Fruit fly (Drosophila melanogaster): ENCODE data around the gene Reps.

Reps gene

dm6 chr2L:11065932-11066823 lies 40.3 kb downstream of the Reps start (continued):
- TF ChIP-seq Hsf (GFP tag; optimal IDR thresholded peaks at IDR 0.05) = peak; percentile 34
- TF ChIP-seq CG1602 (GFP tag; optimal IDR thresholded peaks at IDR 0.05) = no peak
- no peak for TF ChIP-seq lbe (GFP tag; optimal IDR thresholded peaks at IDR 0.05)
- TF ChIP-seq Nf-YB (GFP tag; optimal IDR thresholded peaks at IDR 0.05) = no peak
- TF ChIP-seq CG14441 (GFP tag; IDR thresholded peaks at IDR 0.05) = no peak
- TF ChIP-seq sob (GFP tag; IDR thresholded peaks at IDR 0.05) = no peak
- no peak for TF ChIP-seq Abd-B (GFP tag; optimal IDR thresholded peaks at IDR 0.05)
- no peak for TF ChIP-seq Sox100B (GFP tag; optimal IDR thresholded peaks at IDR 0.05)
- no peak for TF ChIP-seq da (GFP tag; optimal IDR thresholded peaks at IDR 0.05)
- no peak for TF ChIP-seq CG3838 (GFP tag; optimal IDR thresholded peaks at IDR 0.05)
- TF ChIP-seq Lim3 (GFP tag; IDR thresholded peaks at IDR 0.05) = no peak
- TF ChIP-seq tin (GFP tag; optimal IDR thresholded peaks at IDR 0.05) = no peak
- no peak for TF ChIP-seq CG6813 (GFP tag; optimal IDR thresholded peaks at IDR 0.05)
- no peak for TF ChIP-seq CG5245 (GFP tag; optimal IDR thresholded peaks at IDR 0.05)
- TF ChIP-seq CG15073 (GFP tag; optimal IDR thresholded peaks at IDR 0.05) = no peak
- no peak for TF ChIP-seq onecut (GFP tag; IDR thresholded peaks at IDR 0.05)
- no peak for TF ChIP-seq bab2 (GFP tag; optimal IDR thresholded peaks at IDR 0.05)
- TF ChIP-seq CG9727 (GFP tag; optimal IDR thresholded peaks at IDR 0.05) = no peak
- TF ChIP-seq Trl (optimal IDR thresholded peaks at IDR 0.05) = no peak
- TF ChIP-seq Trl (GFP tag; optimal IDR thresholded peaks at IDR 0.05) = no peak
- no peak for TF ChIP-seq CG12299 (tag; optimal IDR thresholded peaks at IDR 0.05)
- no peak for TF ChIP-seq chif (GFP tag; optimal IDR thresholded peaks at IDR 0.05)
- TF ChIP-seq CG17912 (GFP tag; optimal IDR thresholded peaks at IDR 0.05) = no peak
- TF ChIP-seq zen2 (GFP tag; IDR thresholded peaks at IDR 0.05; ENCODE audit: partially characterized antibody) = no peak
- TF ChIP-seq wor (GFP tag; IDR thresholded peaks at IDR 0.05) = no peak
- no peak for TF ChIP-seq Bgb (GFP tag; IDR thresholded peaks at IDR 0.05; ENCODE audit: partially characterized antibody)
- peak; percentile 15 for TF ChIP-seq CG13424 (tag; optimal IDR thresholded peaks at IDR 0.05)
- peak; percentile 21 for TF ChIP-seq bcd (GFP tag; optimal IDR thresholded peaks at IDR 0.05)
- peak; percentile 39 for TF ChIP-seq tio (GFP tag; optimal IDR thresholded peaks at IDR 0.05)
- TF ChIP-seq Oli (tag; optimal IDR thresholded peaks at IDR 0.05) = peak; percentile 13
- TF ChIP-seq CG3065 (GFP tag; optimal IDR thresholded peaks at IDR 0.05) = no peak
- no peak for TF ChIP-seq gsb (GFP tag; IDR thresholded peaks at IDR 0.05)
- no peak for TF ChIP-seq C15 (GFP tag; IDR thresholded peaks at IDR 0.05)
- no peak for TF ChIP-seq Antp (GFP tag; optimal IDR thresholded peaks at IDR 0.05)
- no peak for TF ChIP-seq CG31441 (GFP tag; IDR thresholded peaks at IDR 0.05)
- no peak for TF ChIP-seq ranshi (GFP tag; IDR thresholded peaks at IDR 0.05)
- no peak for TF ChIP-seq CG14710 (tag; optimal IDR thresholded peaks at IDR 0.05)
- no peak for TF ChIP-seq CG9437 (GFP tag; optimal IDR thresholded peaks at IDR 0.05)
- TF ChIP-seq CG8478 (optimal IDR thresholded peaks at IDR 0.05) = no peak
- TF ChIP-seq Bdp1 (GFP tag; optimal IDR thresholded peaks at IDR 0.05) = no peak
- TF ChIP-seq Scr (GFP tag; IDR thresholded peaks at IDR 0.05; ENCODE audit: partially characterized antibody) = no peak
- no peak for TF ChIP-seq hth (optimal IDR thresholded peaks at IDR 0.05)
- no peak for TF ChIP-seq CG11723 (GFP tag; optimal IDR thresholded peaks at IDR 0.05)
- no peak for TF ChIP-seq CG4282 (GFP tag; optimal IDR thresholded peaks at IDR 0.05)
- TF ChIP-seq CG11398 (GFP tag; optimal IDR thresholded peaks at IDR 0.05) = no peak
- no peak for TF ChIP-seq wdn (GFP tag; IDR thresholded peaks at IDR 0.05)
- TF ChIP-seq Hr39 (optimal IDR thresholded peaks at IDR 0.05) = no peak
- TF ChIP-seq CG4820 (GFP tag; optimal IDR thresholded peaks at IDR 0.05) = peak; percentile 9
- no peak for TF ChIP-seq inv (GFP tag; IDR thresholded peaks at IDR 0.05; ENCODE audit: partially characterized antibody)
- TF ChIP-seq ssp (GFP tag; IDR thresholded peaks at IDR 0.05) = no peak
- no peak for TF ChIP-seq CG31388 (GFP tag; optimal IDR thresholded peaks at IDR 0.05)
- TF ChIP-seq kni (GFP tag; optimal IDR thresholded peaks at IDR 0.05) = no peak

Measured in whole organism, embryonic.